Comparison of ENCODE assay signal across 1 worm cellular context in the genomic region with DNA sequence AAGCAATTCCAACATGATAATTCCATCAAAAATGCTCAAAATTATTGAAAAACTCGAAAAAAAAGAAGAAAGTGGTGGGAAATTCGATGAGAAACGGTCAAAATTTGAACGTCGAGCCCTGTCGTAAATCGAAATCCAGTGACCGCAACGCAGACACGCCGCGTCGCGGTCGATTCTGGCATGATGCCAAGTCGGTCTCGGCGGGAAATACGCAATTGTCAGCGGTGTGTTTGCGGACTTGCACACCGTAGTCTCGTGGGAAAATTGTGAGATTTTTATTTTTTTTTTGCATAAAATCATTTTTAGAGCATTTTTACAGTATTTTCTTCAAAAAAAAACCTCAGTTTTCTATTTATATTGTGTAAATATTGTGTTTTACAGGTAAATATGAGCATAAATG.
TF ChIP-seq lines count a peak whose summit lies in the region.

A gene (plus strand): TSS at position 382 of the 400 bp plus-strand sequence.

TF ChIP-seq in whole organism, L4 larva, 104 proteins besides CTCF, POLR2A, EP300 and RAD21 (continued from another document):
- TF ChIP-seq daf-16 (GFP tag; optimal IDR thresholded peaks at IDR 0.05; lab: Kevin White, UChicago), result peak in 1 of 2 experiments; percentile 62
- TF ChIP-seq daf-16 (tag; optimal IDR thresholded peaks at IDR 0.05; lab: Kevin White, UChicago), result peak; percentile 72
- TF ChIP-seq ceh-20 (GFP tag; IDR thresholded peaks at IDR 0.05; lab: Robert Waterston, UW), result peak; percentile 66; the same call in 1 of the 2 replicates
- no peak for TF ChIP-seq nhr-10 (tag; optimal IDR thresholded peaks at IDR 0.05; lab: Kevin White, UChicago)
- TF ChIP-seq F44E2.7 (GFP tag; IDR thresholded peaks at IDR 0.05; lab: Robert Waterston, UW), result no peak
- no peak for TF ChIP-seq egl-27 (tag; optimal IDR thresholded peaks at IDR 0.05; lab: Kevin White, UChicago)
- TF ChIP-seq zip-11 (GFP tag; IDR thresholded peaks at IDR 0.05; lab: Robert Waterston, UW), result no peak
- no peak for TF ChIP-seq Y5F2A.4 (GFP tag; optimal IDR thresholded peaks at IDR 0.05; lab: Kevin White, UChicago)
- TF ChIP-seq ztf-7 (tag; optimal IDR thresholded peaks at IDR 0.05; lab: Kevin White, UChicago), result peak; percentile 32
- no peak; the same call in 1 of the 2 replicates for TF ChIP-seq dmd-9 (GFP tag; IDR thresholded peaks at IDR 0.05; lab: Robert Waterston, UW)
- TF ChIP-seq F37D6.2 (tag; optimal IDR thresholded peaks at IDR 0.05; lab: Kevin White, UChicago), result peak; percentile 56
- TF ChIP-seq aha-1 (tag; lab: Kevin White, UChicago), result peak; percentile 98
- TF ChIP-seq D1046.2 (GFP tag; IDR thresholded peaks at IDR 0.05; lab: Robert Waterston, UW), result no peak
- peak; percentile 82 for TF ChIP-seq arid-1 (GFP tag; conservative IDR thresholded peaks at IDR 0.05; lab: Robert Waterston, UW)
- peak; percentile 92 for TF ChIP-seq nhr-11 (tag; optimal IDR thresholded peaks at IDR 0.05; lab: Kevin White, UChicago)
- peak in 1 of 2 experiments; percentile 26 for TF ChIP-seq unc-62 (GFP tag; optimal IDR thresholded peaks at IDR 0.05 in 1 of 2; lab: Kevin White, UChicago)
- TF ChIP-seq unc-62 (tag; optimal IDR thresholded peaks at IDR 0.05; lab: Kevin White, UChicago), result no peak
- peak; percentile 86 for TF ChIP-seq hlh-30 (tag; optimal IDR thresholded peaks at IDR 0.05; lab: Kevin White, UChicago; ENCODE audit: insufficient read depth)
- no peak for TF ChIP-seq lir-3 (tag; optimal IDR thresholded peaks at IDR 0.05; lab: Kevin White, UChicago)
- peak; percentile 51; the same call in 1 of the 2 replicates for TF ChIP-seq mdt-29 (GFP tag; IDR thresholded peaks at IDR 0.05; lab: Robert Waterston, UW)
- peak; percentile 20 for TF ChIP-seq nhr-25 (tag; optimal IDR thresholded peaks at IDR 0.05; lab: Kevin White, UChicago; ENCODE audit: borderline replicate concordance, insufficient read depth)
- TF ChIP-seq ztf-11 (tag; optimal IDR thresholded peaks at IDR 0.05; lab: Kevin White, UChicago), result no peak
- no peak for TF ChIP-seq pqm-1 (tag; optimal IDR thresholded peaks at IDR 0.05; lab: Kevin White, UChicago)
- TF ChIP-seq sdz-12 (GFP tag; optimal IDR thresholded peaks at IDR 0.05; lab: Kevin White, UChicago), result no peak
- peak; percentile 83 for TF ChIP-seq lin-38 (GFP tag; IDR thresholded peaks at IDR 0.05; lab: Robert Waterston, UW)
- no peak for TF ChIP-seq ces-1 (GFP tag; optimal IDR thresholded peaks at IDR 0.05; lab: Kevin White, UChicago)
- TF ChIP-seq hlh-11 (tag; optimal IDR thresholded peaks at IDR 0.05; lab: Kevin White, UChicago), result peak; percentile 89
- TF ChIP-seq nhr-102 (tag; optimal IDR thresholded peaks at IDR 0.05; lab: Kevin White, UChicago), result peak; percentile 69
- peak; percentile 29 for TF ChIP-seq jun-1 (tag; optimal IDR thresholded peaks at IDR 0.05; lab: Kevin White, UChicago)
- TF ChIP-seq dmd-6 (GFP tag; IDR thresholded peaks at IDR 0.05; lab: Robert Waterston, UW), result peak; percentile 87
- no peak for TF ChIP-seq F26F4.8 (GFP tag; conservative IDR thresholded peaks at IDR 0.05; lab: Robert Waterston, UW)
- TF ChIP-seq nhr-237 (tag; optimal IDR thresholded peaks at IDR 0.05; lab: Kevin White, UChicago), result no peak
- peak; percentile 71 for TF ChIP-seq ama-1 (optimal IDR thresholded peaks at IDR 0.05; lab: Kevin White, UChicago)
- peak; percentile 72 for TF ChIP-seq nhr-6 (tag; optimal IDR thresholded peaks at IDR 0.05; lab: Kevin White, UChicago)
- no peak for TF ChIP-seq nhr-76 (tag; optimal IDR thresholded peaks at IDR 0.05; lab: Kevin White, UChicago)
- TF ChIP-seq F10B5.3 (tag; optimal IDR thresholded peaks at IDR 0.05; lab: Kevin White, UChicago), result no peak
- 0 out of 2 replicates have a peak, but pooled peaks have one; percentile 28 for TF ChIP-seq vab-7 (GFP tag; IDR thresholded peaks at IDR 0.05; lab: Robert Waterston, UW)
- no peak for TF ChIP-seq aly-2 (tag; optimal IDR thresholded peaks at IDR 0.05; lab: Kevin White, UChicago)
- no peak for TF ChIP-seq daf-19 (GFP tag; conservative IDR thresholded peaks at IDR 0.05; lab: Robert Waterston, UW)
- TF ChIP-seq unc-39 (tag; optimal IDR thresholded peaks at IDR 0.05; lab: Kevin White, UChicago), result no peak
- peak; percentile 89 for TF ChIP-seq dpl-1 (GFP tag; optimal IDR thresholded peaks at IDR 0.05; lab: Kevin White, UChicago)
- peak in 1 of 2 experiments; percentile 67 for TF ChIP-seq hif-1 (tag; optimal IDR thresholded peaks at IDR 0.05; lab: Kevin White, UChicago)
- peak; percentile 43; the same call in 1 of the 2 replicates for TF ChIP-seq egl-43 (GFP tag; IDR thresholded peaks at IDR 0.05; lab: Robert Waterston, UW)
- peak; percentile 59 for TF ChIP-seq fkh-10 (GFP tag; optimal IDR thresholded peaks at IDR 0.05; lab: Kevin White, UChicago)
- no peak for TF ChIP-seq ZK337.2 (GFP tag; IDR thresholded peaks at IDR 0.05; lab: Robert Waterston, UW)
- no peak for TF ChIP-seq daf-8 (GFP tag; IDR thresholded peaks at IDR 0.05; lab: Robert Waterston, UW)
